Worm (Caenorhabditis elegans): ENCODE data around the gene ins-21.

DNA sequence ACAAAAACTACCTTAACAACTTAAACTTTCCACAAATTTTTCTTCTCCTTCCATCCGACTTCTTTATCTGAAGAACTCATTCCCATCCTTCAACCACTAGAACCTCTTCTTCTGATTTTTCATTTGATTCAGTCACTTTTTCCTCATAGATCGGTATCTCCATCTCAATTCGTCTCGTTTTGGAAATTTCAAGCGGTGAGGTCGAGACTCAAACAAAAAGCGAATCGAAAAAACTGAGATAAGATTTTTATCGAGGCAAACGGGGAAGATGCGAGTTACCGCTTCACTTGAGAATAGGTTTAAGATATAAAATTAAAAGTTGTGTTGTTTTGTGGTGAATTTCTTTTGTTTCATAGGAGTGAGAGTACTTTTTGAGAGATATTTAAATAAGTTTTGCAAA is 32.2 kb upstream of the ins-21 start:
- TF ChIP-seq ama-1 (optimal IDR thresholded peaks at IDR 0.05): no peak
- TF ChIP-seq hmbx-1 (tag; optimal IDR thresholded peaks at IDR 0.05): no peak
- TF ChIP-seq ceh-13 (GFP tag; optimal IDR thresholded peaks at IDR 0.05): no peak
- TF ChIP-seq flt-1 (GFP tag; IDR thresholded peaks at IDR 0.05): no peak
